Worm (Caenorhabditis elegans) whole organism, late embryonic: ENCODE data around the gene pigk-1.

Experiments
- elt-2 ChIP-seq: sonication (generic microtip); optimal IDR thresholded peaks from 2 replicates; lab custom pipeline; 2016; ENCODE audit warnings: missing genetic modification reagents, missing genetic modification characterization, missing compliant biosample characterization
- fax-1 ChIP-seq: sonication (generic microtip); optimal IDR thresholded peaks from 2 replicates; lab custom pipeline; 2016; ENCODE audit warnings: missing genotype, missing genetic modification characterization, missing compliant biosample characterization
- tbx-7 ChIP-seq: sonication (generic microtip); optimal IDR thresholded peaks from 2 replicates; lab custom pipeline; 2016; ENCODE audit warnings: missing genotype, missing genetic modification characterization, missing compliant biosample characterization
- unc-42 ChIP-seq: sonication (generic microtip); optimal IDR thresholded peaks from 2 replicates; lab custom pipeline; 2016; ENCODE audit warnings: missing genotype, missing genetic modification characterization, missing compliant biosample characterization

- TF ChIP-seq unc-42 (tag; lab: Kevin White, UChicago) = no peak
- TF ChIP-seq fax-1 (tag; lab: Kevin White, UChicago) = no peak
- TF ChIP-seq tbx-7 = no peak
- no peak for TF ChIP-seq elt-2 (tag; lab: Kevin White, UChicago)
These were observed 16.0 kb upstream of the pigk-1 start, which contains the start of gene swsn-4 for ce11 chrIV:11126004-11126027.
